Fruit fly (Drosophila melanogaster): ENCODE measurements around the gene ca.

ca gene

dm6 chr3R:29798966-29799680 lies 7.5 kb upstream of the ca start, which contains the start of the genes Rnb and Drice (continued):
- TF ChIP-seq topi (GFP tag; optimal IDR thresholded peaks at IDR 0.05) = peak; percentile 37
- TF ChIP-seq dac (GFP tag; optimal IDR thresholded peaks at IDR 0.05) = no peak
- no peak for TF ChIP-seq Hr39 (GFP tag; optimal IDR thresholded peaks at IDR 0.05)
- peak; percentile 70 for TF ChIP-seq svp (GFP tag)
- TF ChIP-seq CG7368 (GFP tag; optimal IDR thresholded peaks at IDR 0.05) = no peak
- peak; percentile 30 for TF ChIP-seq acj6 (GFP tag; optimal IDR thresholded peaks at IDR 0.05)
- peak; percentile 45 for TF ChIP-seq Ets96B (tag; optimal IDR thresholded peaks at IDR 0.05)

dm6 chr3R:29799681-29800028 lies 7.0 kb upstream of the ca start:
- TF ChIP-seq esn (GFP tag; optimal IDR thresholded peaks at IDR 0.05) = no peak
- TF ChIP-seq CG11762 (GFP tag; optimal IDR thresholded peaks at IDR 0.05; ENCODE audit: insufficient read depth) = no peak
- TF ChIP-seq pdm3 (GFP tag; optimal IDR thresholded peaks at IDR 0.05) = no peak
- peak; percentile 69 for TF ChIP-seq vri (GFP tag; optimal IDR thresholded peaks at IDR 0.05)

- TF ChIP-seq Hr39 (GFP tag; optimal IDR thresholded peaks at IDR 0.05) (peak; percentile 88), CG8119 (GFP tag; IDR thresholded peaks at IDR 0.05) (peak; percentile 91), salr (GFP tag; optimal IDR thresholded peaks at IDR 0.05) (peak; percentile 91 to 96), net (GFP tag; optimal IDR thresholded peaks at IDR 0.05) (peak; percentile 97), Eip93F (GFP tag; optimal IDR thresholded peaks at IDR 0.05) (no peak), CG10669 (GFP tag; optimal IDR thresholded peaks at IDR 0.05) (peak; percentile 91), svp (GFP tag) (no peak), CG8319 (GFP tag; optimal IDR thresholded peaks at IDR 0.05) (peak; percentile 89), Lpt (GFP tag; optimal IDR thresholded peaks at IDR 0.05) (peak; percentile 91), Gug (GFP tag; IDR thresholded peaks at IDR 0.05) (peak; percentile 89), dsx (GFP tag; optimal IDR thresholded peaks at IDR 0.05; ENCODE audit: poor library complexity, severe bottlenecking) (peak; percentile 83), cyc (GFP tag; optimal IDR thresholded peaks at IDR 0.05) (peak; percentile 76), Ets21C (GFP tag; optimal IDR thresholded peaks at IDR 0.05) (peak; percentile 85), CG6163 (GFP tag; IDR thresholded peaks at IDR 0.05) (peak; percentile 91), Blimp-1 (GFP tag; optimal IDR thresholded peaks at IDR 0.05) (peak; percentile 83), Eip75B (GFP tag; optimal IDR thresholded peaks at IDR 0.05) (no peak), CG15336 (GFP tag; IDR thresholded peaks at IDR 0.05) (peak; percentile 87), CG31627 (GFP tag; optimal IDR thresholded peaks at IDR 0.05) (peak; percentile 86), CG6276 (GFP tag; optimal IDR thresholded peaks at IDR 0.05) (peak; percentile 94), topi (GFP tag; optimal IDR thresholded peaks at IDR 0.05) (peak; percentile 88), CG8632 (GFP tag; optimal IDR thresholded peaks at IDR 0.05) (peak; percentile 75), Sox15 (GFP tag; optimal IDR thresholded peaks at IDR 0.05) (peak; percentile 82), Sox14 (GFP tag; optimal IDR thresholded peaks at IDR 0.05) (peak; percentile 93), fd59A (GFP tag; optimal IDR thresholded peaks at IDR 0.05) (peak; percentile 78), CG6808 (GFP tag; optimal IDR thresholded peaks at IDR 0.05) (peak; percentile 96), eg (GFP tag; IDR thresholded peaks at IDR 0.05) (peak; percentile 92), lz (GFP tag; optimal IDR thresholded peaks at IDR 0.05) (peak; percentile 88), achi (GFP tag; optimal IDR thresholded peaks at IDR 0.05) (no peak), CG32006 (GFP tag; optimal IDR thresholded peaks at IDR 0.05) (peak; percentile 94), acj6 (GFP tag; optimal IDR thresholded peaks at IDR 0.05) (peak; percentile 82), CG16779 (tag; optimal IDR thresholded peaks at IDR 0.05) (peak; percentile 90), dac (GFP tag; optimal IDR thresholded peaks at IDR 0.05) (peak; percentile 96), CG9139 (GFP tag; optimal IDR thresholded peaks at IDR 0.05) (peak; percentile 98), CG10631 (GFP tag; optimal IDR thresholded peaks at IDR 0.05) (no peak), CG3032 (tag; optimal IDR thresholded peaks at IDR 0.05) (peak; percentile 89), CG11902 (GFP tag; optimal IDR thresholded peaks at IDR 0.05) (no peak), spab (GFP tag; optimal IDR thresholded peaks at IDR 0.05) (peak; percentile 94), Ets96B (tag; optimal IDR thresholded peaks at IDR 0.05) (peak; percentile 73), CG11294 (GFP tag; IDR thresholded peaks at IDR 0.05) (peak; percentile 76), pdm3 (GFP tag; optimal IDR thresholded peaks at IDR 0.05) (no peak), vri (GFP tag; optimal IDR thresholded peaks at IDR 0.05) (no peak), CG3919 (GFP tag; optimal IDR thresholded peaks at IDR 0.05) (peak; percentile 93), CG11762 (GFP tag; optimal IDR thresholded peaks at IDR 0.05; ENCODE audit: insufficient read depth) (peak; percentile 81)
These were observed 3.8 kb upstream of the ca start, which contains the start of the genes Etfb and CG7789 for dm6 chr3R:29802753-29803313. Etfb (minus strand) TSS chr3R:29802945. CG7789 (plus strand) TSS chr3R:29803196.
